Worm (Caenorhabditis elegans): ENCODE measurements around the gene hecd-1.

DNA sequence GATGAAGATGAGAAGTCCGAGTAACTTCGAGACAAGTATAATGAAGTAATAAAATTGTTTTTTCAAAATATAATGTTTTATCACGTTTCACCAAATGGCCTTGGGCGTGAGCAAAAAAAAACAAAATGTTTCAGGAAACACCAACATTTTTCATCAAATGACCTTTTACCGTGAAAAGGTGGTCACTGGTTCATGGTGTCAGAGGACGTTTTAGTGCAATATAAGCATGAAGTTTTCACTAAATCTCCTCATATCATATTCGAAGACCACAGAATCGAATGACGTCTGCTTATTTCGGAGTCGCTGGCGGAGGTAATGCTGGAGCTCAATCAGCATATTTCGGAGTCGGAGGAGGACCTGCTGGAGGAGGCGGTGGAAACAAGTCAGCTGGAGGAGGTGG, 33.2 kb downstream of the hecd-1 start, which contains the start of the genes ZC477.7 and ssq-3:
- TF ChIP-seq nhr-19 (GFP tag; conservative IDR thresholded peaks at IDR 0.05) = no peak
- TF ChIP-seq nhr-28 (tag; optimal IDR thresholded peaks at IDR 0.05) = no peak
